Worm (Caenorhabditis elegans) whole organism, L1 larva: ENCODE results near the gene srj-1.

Source experiments
- alr-1 ChIP-seq: fragments of 200-800 bp; sonication (Bioruptor generic); optimal IDR thresholded peaks from 2 replicates; lab custom pipeline; 2018; ENCODE audit warnings: borderline replicate concordance, mild to moderate bottlenecking, missing genetic modification characterization, missing compliant biosample characterization
- ces-1 ChIP-seq: fragments of 150-350 bp; optimal IDR thresholded peaks from 2 replicates; lab custom pipeline; 2014; ENCODE audit warnings: missing biosample characterization, missing genetic modification reagents, missing genetic modification characterization
- egl-13 ChIP-seq: sonication (generic microtip); optimal IDR thresholded peaks from 2 replicates; lab custom pipeline; 2016; ENCODE audit warnings: missing genotype, missing genetic modification reagents, missing genetic modification characterization, missing compliant biosample characterization
- egl-27 ChIP-seq, 2 experiments: fragments of 150-350 bp in 1 of 2; sonication (generic microtip); optimal IDR thresholded peaks; 3 replicates each; lab custom pipeline; 2017 to 2018; ENCODE audit warnings: missing biosample characterization in 2 of 2, missing genetic modification characterization in 2 of 2, missing genetic modification reagents in 2 of 2
- ets-5 ChIP-seq: fragments of 200-800 bp; sonication (Bioruptor generic); IDR thresholded peaks from 2 replicates; pipeline ENCODE4 v1.3.6; 2022; ENCODE audit warnings: missing genetic modification characterization, missing compliant biosample characterization
- fkh-8 ChIP-seq: sonication (generic microtip); optimal IDR thresholded peaks from 2 replicates; lab custom pipeline; 2016; ENCODE audit warnings: mild to moderate bottlenecking, missing genetic modification characterization, missing compliant biosample characterization
- jun-1 ChIP-seq: fragments of 150-350 bp; optimal IDR thresholded peaks from 2 replicates; lab custom pipeline; 2014; ENCODE audit warnings: missing biosample characterization, missing genetic modification reagents, missing genetic modification characterization
- lin-15B ChIP-seq: fragments of 150-350 bp; sonication (generic microtip); optimal IDR thresholded peaks from 3 replicates; lab custom pipeline; 2014; ENCODE audit warnings: missing biosample characterization, missing genetic modification characterization
- lin-39 ChIP-seq: fragments of 150-350 bp; optimal IDR thresholded peaks from 2 replicates; lab custom pipeline; 2014; ENCODE audit warnings: missing biosample characterization, missing genetic modification reagents, missing genetic modification characterization
- nhr-76 ChIP-seq: sonication (generic microtip); optimal IDR thresholded peaks from 2 replicates; lab custom pipeline; 2017; ENCODE audit warnings: missing biosample characterization, missing genetic modification characterization
- nhr-77 ChIP-seq: fragments of 150-350 bp; optimal IDR thresholded peaks from 2 replicates; lab custom pipeline; 2014; ENCODE audit warnings: missing biosample characterization, missing genetic modification characterization
- rnt-1 ChIP-seq: sonication (generic microtip); optimal IDR thresholded peaks from 2 replicates; lab custom pipeline; 2016; ENCODE audit warnings: mild to moderate bottlenecking, missing genetic modification characterization, moderate library complexity, missing compliant biosample characterization
- tbx-2 ChIP-seq: sonication (generic microtip); optimal IDR thresholded peaks from 2 replicates; lab custom pipeline; 2016; ENCODE audit warnings: missing genetic modification characterization, missing compliant biosample characterization
- zag-1 ChIP-seq: fragments of 150-350 bp; optimal IDR thresholded peaks from 2 replicates; lab custom pipeline; 2014; ENCODE audit warnings: missing biosample characterization, missing genetic modification characterization

- TF ChIP-seq zag-1 (no peak), alr-1 (tag; lab: Kevin White, UChicago) (no peak), egl-27 (tag; optimal IDR thresholded peaks at IDR 0.05; lab: Kevin White, UChicago) (no peak), nhr-77 (tag; lab: Kevin White, UChicago) (no peak), jun-1 (tag; lab: Kevin White, UChicago) (no peak), rnt-1 (no peak), lin-39 (tag; lab: Kevin White, UChicago) (no peak), tbx-2 (tag; lab: Kevin White, UChicago) (no peak), lin-15B (tag; lab: Kevin White, UChicago) (no peak), fkh-8 (no peak), nhr-76 (tag; lab: Kevin White, UChicago) (no peak), ets-5 (GFP tag; lab: Robert Waterston, UW) (no peak), egl-13 (no peak), ces-1 (GFP tag; lab: Kevin White, UChicago) (no peak)
Observed at ce11 chrIV:11925346-11926075, 39.7 kb downstream of the srj-1 start, which contains the start of the genes srlf-33 and srlf-32.
